Worm (Caenorhabditis elegans) whole organism, mixed stage, embryonic: ENCODE measurements around the gene atp-5.

Experiments
- M03D4.4 ChIP-seq: sonication (generic microtip); optimal IDR thresholded peaks from 2 replicates; lab custom pipeline; 2017; ENCODE audit warnings: mild to moderate bottlenecking, missing genetic modification characterization, missing compliant biosample characterization
- bed-3 ChIP-seq: fragments of 200-800 bp; sonication (Bioruptor generic); optimal IDR thresholded peaks from 3 replicates; lab custom pipeline; 2018; ENCODE audit warnings: mild to moderate bottlenecking, missing genetic modification characterization, moderate library complexity, missing compliant biosample characterization
- blmp-1 ChIP-seq: fragments of 150-350 bp; optimal IDR thresholded peaks from 2 replicates; lab custom pipeline; 2014; ENCODE audit warnings: missing biosample characterization, missing genetic modification characterization
- ceh-39 ChIP-seq: fragments of 150-350 bp; optimal IDR thresholded peaks from 2 replicates; lab custom pipeline; 2014; ENCODE audit warnings: missing biosample characterization, missing genetic modification characterization
- ceh-43 ChIP-seq: fragments of 200-800 bp; sonication (Bioruptor generic); optimal IDR thresholded peaks from 2 replicates; lab custom pipeline; 2018; ENCODE audit warnings: mild to moderate bottlenecking, missing genetic modification characterization, moderate library complexity, missing compliant biosample characterization
- ceh-83 ChIP-seq: fragments of 200-800 bp; sonication (Bioruptor generic); optimal IDR thresholded peaks from 2 replicates; lab custom pipeline; 2018; ENCODE audit warnings: mild to moderate bottlenecking, missing genetic modification characterization, missing compliant biosample characterization
- ces-1 ChIP-seq: fragments of 150-350 bp; optimal IDR thresholded peaks from 2 replicates; lab custom pipeline; 2014; ENCODE audit warnings: missing biosample characterization, missing genetic modification reagents, missing genetic modification characterization
- cnd-1 ChIP-seq: fragments of 200-800 bp; sonication (Bioruptor generic); optimal IDR thresholded peaks from 2 replicates; lab custom pipeline; 2018; ENCODE audit warnings: mild to moderate bottlenecking, missing genetic modification characterization, missing compliant biosample characterization
- elt-1 ChIP-seq: sonication (generic microtip); optimal IDR thresholded peaks from 2 replicates; lab custom pipeline; 2017; ENCODE audit warnings: missing genetic modification characterization, mild to moderate bottlenecking, missing compliant biosample characterization, antibody characterized with exemption, moderate library complexity, borderline replicate concordance; ENCODE audit not compliant: insufficient read depth
- ham-2 ChIP-seq: fragments of 200-800 bp; sonication (Bioruptor generic); optimal IDR thresholded peaks from 2 replicates; lab custom pipeline; 2018; ENCODE audit warnings: mild to moderate bottlenecking, missing genetic modification characterization, missing compliant biosample characterization
- hlh-1 ChIP-seq: fragments of 150-350 bp; optimal IDR thresholded peaks from 2 replicates; lab custom pipeline; 2014; ENCODE audit warnings: missing biosample characterization, missing genetic modification reagents, missing genetic modification characterization
- lin-13 ChIP-seq: fragments of 150-350 bp; optimal IDR thresholded peaks from 2 replicates; lab custom pipeline; 2014; ENCODE audit warnings: missing biosample characterization, missing genetic modification characterization
- mab-5 ChIP-seq: fragments of 150-350 bp; optimal IDR thresholded peaks from 2 replicates; lab custom pipeline; 2014; ENCODE audit warnings: missing biosample characterization, missing genetic modification characterization
- mep-1 ChIP-seq: fragments of 150-350 bp; optimal IDR thresholded peaks from 2 replicates; lab custom pipeline; 2017; ENCODE audit warnings: missing biosample characterization, missing genetic modification reagents, missing genetic modification characterization, inconsistent platforms
- mls-2 ChIP-seq: sonication (generic microtip); optimal IDR thresholded peaks from 2 replicates; lab custom pipeline; 2016; ENCODE audit warnings: mild to moderate bottlenecking, missing genetic modification characterization, moderate library complexity, missing compliant biosample characterization
- nhr-12 ChIP-seq: fragments of 150-350 bp; optimal IDR thresholded peaks from 2 replicates; lab custom pipeline; 2014; ENCODE audit warnings: missing biosample characterization, missing genetic modification characterization
- nhr-237 ChIP-seq: fragments of 150-350 bp; optimal IDR thresholded peaks from 2 replicates; lab custom pipeline; 2014; ENCODE audit warnings: missing biosample characterization, missing genetic modification characterization
- nhr-28 ChIP-seq: fragments of 150-350 bp; optimal IDR thresholded peaks from 2 replicates; lab custom pipeline; 2014; ENCODE audit warnings: missing biosample characterization, missing genetic modification characterization
- nhr-76 ChIP-seq: sonication (generic microtip); optimal IDR thresholded peaks from 2 replicates; lab custom pipeline; 2017; ENCODE audit warnings: missing biosample characterization, missing genetic modification characterization
- pha-4 ChIP-seq: fragments of 150-350 bp; optimal IDR thresholded peaks from 2 replicates; lab custom pipeline; 2018; ENCODE audit warnings: missing biosample characterization, missing genetic modification reagents, missing genetic modification characterization
- sem-2 ChIP-seq: fragments of 200-800 bp; sonication (Bioruptor generic); optimal IDR thresholded peaks from 2 replicates; lab custom pipeline; 2018; ENCODE audit warnings: mild to moderate bottlenecking, missing genetic modification characterization, missing compliant biosample characterization
- sptf-1 ChIP-seq: sonication (generic microtip); optimal IDR thresholded peaks from 2 replicates; lab custom pipeline; 2017; ENCODE audit warnings: mild to moderate bottlenecking, missing genetic modification characterization, moderate library complexity, missing compliant biosample characterization
- tbx-8 ChIP-seq: fragments of 200-800 bp; sonication (Bioruptor generic); optimal IDR thresholded peaks from 2 replicates; lab custom pipeline; 2018; ENCODE audit warnings: mild to moderate bottlenecking, missing genetic modification characterization, moderate library complexity, missing compliant biosample characterization
- unc-120 ChIP-seq: sonication (generic microtip); optimal IDR thresholded peaks from 2 replicates; lab custom pipeline; 2017; ENCODE audit warnings: missing genetic modification characterization, missing compliant biosample characterization; ENCODE audit not compliant: poor library complexity, severe bottlenecking
- unc-39 ChIP-seq: fragments of 150-350 bp; optimal IDR thresholded peaks from 2 replicates; lab custom pipeline; 2014; ENCODE audit warnings: missing biosample characterization, missing genetic modification characterization
- unc-62 ChIP-seq: fragments of 150-350 bp; optimal IDR thresholded peaks from 2 replicates; lab custom pipeline; 2014; ENCODE audit warnings: missing biosample characterization, missing genetic modification reagents, missing genetic modification characterization
- zip-8 ChIP-seq: fragments of 150-350 bp; optimal IDR thresholded peaks from 2 replicates; lab custom pipeline; 2014; ENCODE audit warnings: missing biosample characterization, missing genetic modification characterization

The atp-5 gene

ce11 chrV:11083691-11084090, 40.0 kb downstream of the atp-5 start:
- TF ChIP-seq hlh-1 (peak; percentile 85), unc-62 (GFP tag; lab: Kevin White, UChicago) (peak; percentile 70), nhr-76 (tag; lab: Kevin White, UChicago) (no peak), bed-3 (GFP tag; lab: Kevin White, UChicago) (no peak), elt-1 (tag; lab: Kevin White, UChicago) (peak; percentile 24), nhr-237 (peak; percentile 75), zip-8 (tag; lab: Kevin White, UChicago) (peak; percentile 95), ham-2 (GFP tag; lab: Kevin White, UChicago) (peak; percentile 21), nhr-12 (no peak), mab-5 (tag; lab: Kevin White, UChicago) (peak; percentile 74), unc-120 (tag; lab: Kevin White, UChicago) (peak; percentile 90), sem-2 (GFP tag; lab: Kevin White, UChicago) (no peak), ceh-39 (tag; lab: Kevin White, UChicago) (peak; percentile 26)

DNA sequence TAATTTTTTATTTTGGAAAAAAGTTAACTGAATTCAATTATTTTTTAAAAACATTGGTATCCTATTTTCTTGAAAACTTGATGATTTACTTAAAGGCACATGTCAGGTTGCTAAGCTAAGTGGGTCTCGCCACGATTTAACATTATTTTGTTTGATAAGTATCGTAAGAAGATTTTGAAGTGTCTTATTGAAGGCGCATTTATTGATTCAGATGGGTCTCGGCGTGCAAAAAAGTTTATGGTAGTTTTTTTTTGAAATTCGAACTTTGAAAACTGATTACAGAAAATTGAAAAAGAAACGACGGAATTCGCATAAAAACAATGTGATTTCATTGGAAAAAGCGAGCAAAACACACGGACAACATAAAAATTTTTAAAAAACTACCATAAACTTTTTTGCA, 40.7 kb downstream of the atp-5 start:
- TF ChIP-seq unc-39 (tag; lab: Kevin White, UChicago) (no peak), zip-8 (tag; lab: Kevin White, UChicago) (no peak), ham-2 (GFP tag; lab: Kevin White, UChicago) (no peak)
- TF ChIP-seq, all 35 proteins: peak for 0

DNA sequence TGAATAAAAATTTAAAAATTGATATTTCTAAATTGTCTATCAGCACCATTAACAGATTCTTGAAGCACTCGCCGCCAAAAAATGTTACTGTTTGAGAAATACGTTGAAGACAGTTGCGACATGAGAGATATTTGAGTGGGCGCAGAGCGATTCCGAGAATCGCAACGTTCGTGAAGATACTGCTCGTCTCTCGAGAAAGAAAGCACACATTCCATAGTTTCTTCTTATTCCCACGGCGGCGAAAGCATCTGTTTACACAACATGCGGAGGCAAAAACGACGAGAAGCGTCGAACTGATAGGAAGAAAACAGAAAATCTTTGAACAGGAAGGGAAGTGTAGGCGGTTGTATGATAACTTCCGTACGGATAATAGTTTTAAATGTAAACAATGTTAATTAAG, 41.2 kb downstream of the atp-5 start:
- TF ChIP-seq pha-4 (tag; lab: Kevin White, UChicago): peak; percentile 54
- peak; percentile 27 for TF ChIP-seq M03D4.4
- TF ChIP-seq zip-8 (tag; lab: Kevin White, UChicago): no peak
- TF ChIP-seq ceh-43 (GFP tag; lab: Kevin White, UChicago): no peak
- TF ChIP-seq unc-62 (GFP tag; lab: Kevin White, UChicago): peak; percentile 58
- no peak for TF ChIP-seq ceh-83 (GFP tag; lab: Kevin White, UChicago)
- no peak for TF ChIP-seq mls-2
- peak; percentile 76 for TF ChIP-seq hlh-1
- TF ChIP-seq nhr-76 (tag; lab: Kevin White, UChicago): no peak
- TF ChIP-seq nhr-28 (tag; lab: Kevin White, UChicago): no peak
- TF ChIP-seq elt-1 (tag; lab: Kevin White, UChicago): no peak
- TF ChIP-seq ham-2 (GFP tag; lab: Kevin White, UChicago): no peak
- no peak for TF ChIP-seq lin-13 (tag; lab: Kevin White, UChicago)
- no peak for TF ChIP-seq sptf-1 (tag; lab: Kevin White, UChicago)
- TF ChIP-seq tbx-8: no peak
- TF ChIP-seq blmp-1 (tag; lab: Kevin White, UChicago): no peak
- peak; percentile 90 for TF ChIP-seq unc-120 (tag; lab: Kevin White, UChicago)
- TF ChIP-seq ceh-39 (tag; lab: Kevin White, UChicago): no peak
- peak; percentile 50 for TF ChIP-seq nhr-237
- peak; percentile 36 for TF ChIP-seq mep-1 (tag; lab: Kevin White, UChicago)
- no peak for TF ChIP-seq nhr-12

ce11 chrV:11080345-11081102, 43.1 kb downstream of the atp-5 start, which contains the start of gene act-1:
act-1 (plus strand) TSS chrV:11081052.
- TF ChIP-seq unc-39 (tag; lab: Kevin White, UChicago): no peak
- TF ChIP-seq nhr-76 (tag; lab: Kevin White, UChicago): no peak
- TF ChIP-seq unc-120 (tag; lab: Kevin White, UChicago): peak; percentile 95
- TF ChIP-seq blmp-1 (tag; lab: Kevin White, UChicago): no peak
- TF ChIP-seq nhr-237: no peak
- TF ChIP-seq ceh-83 (GFP tag; lab: Kevin White, UChicago): no peak
- peak; percentile 21 for TF ChIP-seq sptf-1 (tag; lab: Kevin White, UChicago)
- peak; percentile 43 for TF ChIP-seq M03D4.4
- TF ChIP-seq cnd-1 (tag; lab: Kevin White, UChicago): no peak
- peak; percentile 40 for TF ChIP-seq hlh-1
- TF ChIP-seq unc-62 (GFP tag; lab: Kevin White, UChicago): peak; percentile 32

- TF ChIP-seq ces-1 (GFP tag; lab: Kevin White, UChicago) (no peak), M03D4.4 (no peak)
- TF ChIP-seq, all 35 proteins: peak for 0
These were observed 44.8 kb downstream of the atp-5 start for ce11 chrV:11078874-11079273.
